Fruit fly (Drosophila melanogaster) whole organism, embryonic: ENCODE results near the gene CG7191.
A peak's percentile ranks its signal among the peaks of the same experiment; 100 is the strongest.

ENCODE experiments used
- Asciz ChIP-seq: fragments of 200-800 bp; sonication (Bioruptor generic); optimal IDR thresholded peaks from 2 replicates; lab custom pipeline; 2017; ENCODE audit warnings: missing biosample characterization, mild to moderate bottlenecking, missing genetic modification characterization, missing genetic modification reagents
- CG10267 ChIP-seq: fragments of 200-800 bp; sonication (Bioruptor generic); optimal IDR thresholded peaks from 2 replicates; lab custom pipeline; 2018; ENCODE audit warnings: missing biosample characterization, mild to moderate bottlenecking, missing genetic modification characterization, moderate library complexity
- CG10366 ChIP-seq: fragments of 200-800 bp; sonication (Bioruptor generic); IDR thresholded peaks from 2 replicates; pipeline ENCODE4 v1.3.6; 2022; ENCODE audit warnings: missing biosample characterization, missing genetic modification characterization
- CG10959 ChIP-seq: fragments of 200-800 bp; sonication (Bioruptor generic); IDR thresholded peaks from 2 replicates; pipeline ENCODE4 v1.3.6; 2022; ENCODE audit warnings: missing biosample characterization, missing genetic modification characterization
- CG11085 ChIP-seq: fragments of 200-800 bp; sonication (Bioruptor generic); IDR thresholded peaks from 2 replicates; pipeline ENCODE4 v1.3.6; 2022; ENCODE audit warnings: missing biosample characterization, missing genetic modification characterization
- CG12299 ChIP-seq: fragments of 200-800 bp; sonication (Bioruptor generic); optimal IDR thresholded peaks from 2 replicates; lab custom pipeline; 2018; ENCODE audit warnings: missing biosample characterization, mild to moderate bottlenecking, missing genetic modification characterization
- CG12659 ChIP-seq: fragments of 200-800 bp; sonication (Bioruptor generic); optimal IDR thresholded peaks from 3 replicates; lab custom pipeline; 2017; ENCODE audit warnings: mild to moderate bottlenecking, missing biosample characterization, missing genetic modification reagents, missing genetic modification characterization
- CG13123 ChIP-seq: fragments of 200-800 bp; sonication (Bioruptor generic); optimal IDR thresholded peaks from 2 replicates; lab custom pipeline; 2016; ENCODE audit warnings: missing biosample characterization, missing genetic modification characterization
- CG15011 ChIP-seq: fragments of 200-800 bp; sonication (Bioruptor generic); optimal IDR thresholded peaks from 3 replicates; lab custom pipeline; 2018; ENCODE audit warnings: missing biosample characterization, mild to moderate bottlenecking, missing genetic modification characterization
- CG16815 ChIP-seq: fragments of 200-800 bp; sonication (Bioruptor generic); optimal IDR thresholded peaks from 3 replicates; lab custom pipeline; 2017; ENCODE audit warnings: missing biosample characterization, mild to moderate bottlenecking, missing genetic modification characterization
- CG17359 ChIP-seq: fragments of 200-800 bp; sonication (Bioruptor generic); optimal IDR thresholded peaks from 3 replicates; lab custom pipeline; 2018; ENCODE audit warnings: missing biosample characterization, mild to moderate bottlenecking, missing genetic modification characterization, moderate library complexity
- CG17829 ChIP-seq: fragments of 200-800 bp; optimal IDR thresholded peaks from 2 replicates; lab custom pipeline; 2019; ENCODE audit warnings: missing biosample characterization, mild to moderate bottlenecking, missing genetic modification characterization, moderate library complexity
- CG2678 ChIP-seq: fragments of 200-800 bp; sonication (Bioruptor generic); optimal IDR thresholded peaks from 3 replicates; lab custom pipeline; 2019; ENCODE audit warnings: missing biosample characterization, mild to moderate bottlenecking, missing genetic modification characterization, moderate library complexity
- CG34376 ChIP-seq: fragments of 200-800 bp; sonication (Bioruptor generic); optimal IDR thresholded peaks from 2 replicates; lab custom pipeline; 2018; ENCODE audit warnings: missing biosample characterization, mild to moderate bottlenecking, missing genetic modification characterization
- CG3995 ChIP-seq: fragments of 200-800 bp; sonication (Bioruptor generic); optimal IDR thresholded peaks from 3 replicates; lab custom pipeline; 2016; ENCODE audit warnings: missing biosample characterization, missing genetic modification characterization
- CG4328 ChIP-seq: fragments of 200-800 bp; sonication (Bioruptor generic); optimal IDR thresholded peaks from 3 replicates; lab custom pipeline; 2017; ENCODE audit warnings: missing biosample characterization, missing genetic modification reagents, missing genetic modification characterization
- CG5180 ChIP-seq: fragments of 200-800 bp; sonication (Bioruptor generic); optimal IDR thresholded peaks from 3 replicates; lab custom pipeline; 2017; ENCODE audit warnings: missing biosample characterization, missing genetic modification characterization, mild to moderate bottlenecking, moderate library complexity, missing genetic modification reagents
- CG7556 ChIP-seq: fragments of 200-800 bp; sonication (Bioruptor generic); optimal IDR thresholded peaks from 2 replicates; lab custom pipeline; 2017; ENCODE audit warnings: missing biosample characterization, mild to moderate bottlenecking, missing genetic modification characterization
- CG8924 ChIP-seq: fragments of 200-800 bp; optimal IDR thresholded peaks from 3 replicates; lab custom pipeline; 2019; ENCODE audit warnings: missing biosample characterization, mild to moderate bottlenecking, missing genetic modification characterization, moderate library complexity
- CG9727 ChIP-seq: fragments of 200-800 bp; sonication (Bioruptor generic); optimal IDR thresholded peaks from 3 replicates; lab custom pipeline; 2017; ENCODE audit warnings: missing biosample characterization, mild to moderate bottlenecking, missing genetic modification characterization
- CG9932 ChIP-seq: fragments of 200-800 bp; sonication (Bioruptor generic); IDR thresholded peaks from 2 replicates; pipeline ENCODE4 v1.3.6; 2022; ENCODE audit warnings: missing biosample characterization, missing genetic modification characterization
- CkIIα-i1 ChIP-seq: fragments of 200-800 bp; sonication (Bioruptor generic); IDR thresholded peaks from 2 replicates; pipeline ENCODE4 v1.3.6; 2022; ENCODE audit warnings: missing biosample characterization, missing genetic modification characterization
- E2f1 ChIP-seq: fragments of 200-800 bp; sonication (Bioruptor generic); IDR thresholded peaks from 2 replicates; pipeline ENCODE4 v1.3.6; 2022; ENCODE audit warnings: missing biosample characterization, missing genetic modification characterization
- Fer3 ChIP-seq: fragments of 200-800 bp; sonication (Bioruptor generic); optimal IDR thresholded peaks from 2 replicates; lab custom pipeline; 2018; ENCODE audit warnings: missing biosample characterization, mild to moderate bottlenecking, missing genetic modification characterization, moderate library complexity
- Hey ChIP-seq: fragments of 200-800 bp; sonication (Bioruptor generic); optimal IDR thresholded peaks from 3 replicates; lab custom pipeline; 2018; ENCODE audit warnings: missing biosample characterization, mild to moderate bottlenecking, missing genetic modification characterization
- HmgZ ChIP-seq: fragments of 200-800 bp; sonication (Bioruptor generic); optimal IDR thresholded peaks from 2 replicates; lab custom pipeline; 2018; ENCODE audit warnings: missing biosample characterization, mild to moderate bottlenecking, missing genetic modification characterization
- NC2α ChIP-seq: fragments of 200-800 bp; sonication (Bioruptor generic); optimal IDR thresholded peaks from 2 replicates; lab custom pipeline; 2016; ENCODE audit warnings: missing biosample characterization, missing genetic modification characterization
- NK7.1 ChIP-seq: fragments of 200-800 bp; sonication (Bioruptor generic); optimal IDR thresholded peaks from 3 replicates; lab custom pipeline; 2016; ENCODE audit warnings: missing biosample characterization, missing genetic modification characterization
- Sry-β ChIP-seq: fragments of 200-800 bp; sonication (Bioruptor generic); optimal IDR thresholded peaks from 2 replicates; lab custom pipeline; 2018; ENCODE audit warnings: missing biosample characterization, mild to moderate bottlenecking, missing genetic modification characterization, moderate library complexity
- Trl ChIP-seq, 3 experiments: fragments of >200 bp in 2 of 3; fragments of 200-800 bp in 1 of 3; sonication (Bioruptor generic) in 1 of 3; optimal IDR thresholded peaks; 2 replicates in 1 of 3; 3 replicates in 2 of 3; lab custom pipeline; 2016 to 2017; ENCODE audit warnings: missing biosample characterization in 1 of 3, missing genetic modification characterization in 1 of 3
- ato ChIP-seq: fragments of 200-800 bp; sonication (Bioruptor generic); IDR thresholded peaks from 2 replicates; pipeline ENCODE4 v1.3.6; 2022; ENCODE audit warnings: missing biosample characterization, missing genetic modification characterization; ENCODE audit not compliant: partially characterized antibody
- bowl ChIP-seq: fragments of 200-800 bp; sonication (Bioruptor generic); IDR thresholded peaks from 2 replicates; pipeline ENCODE4 v1.3.6; 2022; ENCODE audit warnings: missing biosample characterization, missing genetic modification characterization
- crc ChIP-seq: fragments of 200-800 bp; sonication (Bioruptor generic); optimal IDR thresholded peaks from 2 replicates; lab custom pipeline; 2016; ENCODE audit warnings: missing biosample characterization, missing genetic modification characterization
- dati ChIP-seq: fragments of 200-800 bp; sonication (Bioruptor generic); IDR thresholded peaks from 2 replicates; pipeline ENCODE4 v1.3.6; 2022; ENCODE audit warnings: missing biosample characterization, missing genetic modification characterization
- disco-r ChIP-seq: fragments of 200-800 bp; sonication (Bioruptor generic); optimal IDR thresholded peaks from 2 replicates; lab custom pipeline; 2016; ENCODE audit warnings: missing biosample characterization, missing genetic modification characterization
- dmrt99B ChIP-seq: fragments of 200-800 bp; sonication (Bioruptor generic); optimal IDR thresholded peaks from 2 replicates; lab custom pipeline; 2018; ENCODE audit warnings: missing biosample characterization, mild to moderate bottlenecking, missing genetic modification characterization, moderate library complexity
- exex ChIP-seq: fragments of 200-800 bp; sonication (Bioruptor generic); optimal IDR thresholded peaks from 4 replicates; lab custom pipeline; 2018; ENCODE audit warnings: missing biosample characterization, mild to moderate bottlenecking, missing genetic modification characterization, moderate library complexity
- ftz-f1 ChIP-seq: fragments of 200-800 bp; sonication (Bioruptor generic); optimal IDR thresholded peaks from 2 replicates; lab custom pipeline; 2016; ENCODE audit warnings: missing biosample characterization, missing genetic modification characterization
- gcm2 ChIP-seq: fragments of 200-800 bp; sonication (Bioruptor generic); optimal IDR thresholded peaks from 2 replicates; lab custom pipeline; 2016; ENCODE audit warnings: missing biosample characterization, missing genetic modification characterization
- gfzf ChIP-seq: fragments of 200-800 bp; sonication (Bioruptor generic); optimal IDR thresholded peaks from 2 replicates; lab custom pipeline; 2016; ENCODE audit warnings: missing biosample characterization, mild to moderate bottlenecking, missing genetic modification characterization, moderate library complexity
- ham ChIP-seq: fragments of 200-800 bp; sonication (Bioruptor generic); IDR thresholded peaks from 2 replicates; pipeline ENCODE4 v1.3.6; 2022; ENCODE audit warnings: missing biosample characterization, missing genetic modification characterization
- jigr1 ChIP-seq: fragments of 200-800 bp; sonication (Bioruptor generic); IDR thresholded peaks from 3 replicates; pipeline ENCODE4 v1.3.6; 2022; ENCODE audit warnings: missing biosample characterization, missing genetic modification characterization
- klu ChIP-seq: fragments of 200-800 bp; sonication (Bioruptor generic); IDR thresholded peaks from 2 replicates; pipeline ENCODE4 v1.3.6; 2022; ENCODE audit warnings: missing biosample characterization, missing genetic modification characterization
- row ChIP-seq: fragments of 200-800 bp; sonication (Bioruptor generic); IDR thresholded peaks from 3 replicates; pipeline ENCODE4 v1.3.6; 2022; ENCODE audit warnings: missing biosample characterization, missing genetic modification characterization
- shn ChIP-seq: fragments of 200-800 bp; sonication (Bioruptor generic); optimal IDR thresholded peaks from 3 replicates; lab custom pipeline; 2016; ENCODE audit warnings: missing biosample characterization, missing genetic modification characterization
- sima ChIP-seq: fragments of 200-800 bp; sonication (Bioruptor generic); optimal IDR thresholded peaks from 2 replicates; lab custom pipeline; 2016; ENCODE audit warnings: missing biosample characterization, missing genetic modification characterization
- slou ChIP-seq: fragments of 200-800 bp; sonication (Bioruptor generic); optimal IDR thresholded peaks from 3 replicates; lab custom pipeline; 2016; ENCODE audit warnings: missing biosample characterization, missing genetic modification characterization
- tna ChIP-seq: fragments of 200-800 bp; sonication (Bioruptor generic); IDR thresholded peaks from 2 replicates; pipeline ENCODE4 v1.3.6; 2022; ENCODE audit warnings: missing biosample characterization, missing genetic modification characterization; ENCODE audit not compliant: partially characterized antibody
- trh ChIP-seq: fragments of 200-800 bp; sonication (Bioruptor generic); optimal IDR thresholded peaks from 2 replicates; lab custom pipeline; 2016; ENCODE audit warnings: missing biosample characterization, missing genetic modification characterization
- tup ChIP-seq: fragments of 200-800 bp; sonication (Bioruptor generic); optimal IDR thresholded peaks from 2 replicates; lab custom pipeline; 2016; ENCODE audit warnings: missing biosample characterization, mild to moderate bottlenecking, missing genetic modification characterization, moderate library complexity
- wdn ChIP-seq: fragments of 200-800 bp; sonication (Bioruptor generic); IDR thresholded peaks from 2 replicates; pipeline ENCODE4 v1.3.6; 2022; ENCODE audit warnings: missing biosample characterization, missing genetic modification characterization

CG7191 gene

DNA sequence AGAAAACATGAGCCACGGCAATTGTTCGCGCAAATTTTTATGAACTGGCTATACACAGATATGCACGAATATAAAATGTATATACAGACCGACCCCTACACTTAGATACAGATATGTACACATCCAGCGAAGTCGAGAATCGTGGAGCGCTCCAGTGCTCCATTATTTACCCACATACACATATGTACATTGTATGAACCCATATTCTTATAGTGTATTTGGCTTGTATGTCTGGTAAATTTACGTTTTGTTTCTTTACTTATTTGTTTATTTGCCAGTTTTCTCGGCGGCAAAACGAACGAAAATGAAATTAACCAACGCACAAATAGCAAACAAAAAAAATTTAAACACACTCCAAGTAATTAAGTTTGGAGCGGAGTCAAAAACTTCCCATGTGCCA is 45.9 kb downstream of the CG7191 start (continued):
- TF ChIP-seq ham (GFP tag; lab: Robert Waterston, UW) (no peak), CG12659 (GFP tag; lab: Kevin White, UChicago) (peak; percentile 35), CG17829 (tag; lab: Kevin White, UChicago) (peak; percentile 3), tna (GFP tag; lab: Robert Waterston, UW) (no peak), dati (GFP tag; lab: Robert Waterston, UW) (no peak), Fer3 (tag; lab: Kevin White, UChicago) (peak; percentile 71), Trl (optimal IDR thresholded peaks at IDR 0.05; lab: Kevin White, UChicago) (no peak), Trl (GFP tag; optimal IDR thresholded peaks at IDR 0.05; lab: Kevin White, UChicago) (no peak), CG2678 (tag; lab: Kevin White, UChicago) (peak; percentile 80), trh (no peak), dmrt99B (peak; percentile 43), CG34376 (peak; percentile 52), Asciz (GFP tag; lab: Kevin White, UChicago) (peak; percentile 72), CG8924 (peak; percentile 54), NC2α (GFP tag; lab: Kevin White, UChicago) (peak; percentile 42), CG9727 (GFP tag; lab: Kevin White, UChicago) (peak; percentile 56), disco-r (GFP tag; lab: Kevin White, UChicago) (no peak), CG4328 (peak; percentile 85), shn (GFP tag; lab: Kevin White, UChicago) (no peak), CG5180 (GFP tag; lab: Kevin White, UChicago) (peak; percentile 32), CG10267 (tag; lab: Kevin White, UChicago) (no peak), CG13123 (GFP tag; lab: Kevin White, UChicago) (peak; percentile 24), exex (tag; lab: Kevin White, UChicago) (peak; percentile 41), crc (GFP tag; lab: Kevin White, UChicago) (peak; percentile 3), CG11085 (no peak), CG7556 (peak; percentile 34), ato (GFP tag; lab: Robert Waterston, UW) (no peak), CG10366 (GFP tag; lab: Robert Waterston, UW) (no peak), bowl (no peak), CG17359 (peak; percentile 60), wdn (GFP tag; lab: Robert Waterston, UW) (peak; percentile 37; the same call in 1 of the 2 replicates), CG10959 (GFP tag; lab: Robert Waterston, UW) (no peak), Hey (tag; lab: Kevin White, UChicago) (no peak), CG16815 (GFP tag; lab: Kevin White, UChicago) (no peak), slou (GFP tag; lab: Kevin White, UChicago) (peak; percentile 41), CkIIα-i1 (GFP tag; lab: Robert Waterston, UW) (no peak), NK7.1 (GFP tag; lab: Kevin White, UChicago) (peak; percentile 46), ftz-f1 (GFP tag; lab: Kevin White, UChicago) (no peak), jigr1 (no peak), gfzf (no peak), Sry-β (GFP tag; lab: Kevin White, UChicago) (peak; percentile 12), CG9932 (GFP tag; lab: Robert Waterston, UW) (peak; percentile 49), gcm2 (peak; percentile 3), E2f1 (no peak), row (GFP tag; lab: Robert Waterston, UW) (peak; percentile 5; the same call in 1 of the 3 replicates), CG12299 (tag; lab: Kevin White, UChicago) (peak; percentile 76), klu (GFP tag; lab: Robert Waterston, UW) (no peak), CG15011 (GFP tag; lab: Kevin White, UChicago) (peak; percentile 48), CG3995 (GFP tag; lab: Kevin White, UChicago) (no peak), tup (GFP tag; lab: Kevin White, UChicago) (peak; percentile 61), sima (GFP tag; lab: Kevin White, UChicago) (no peak), HmgZ (no peak)
